Fruit fly (Drosophila melanogaster) whole organism, embryonic: Measurements from ENCODE around the gene Nf1.
A peak's percentile ranks its signal among the peaks of the same experiment; 100 is the strongest.

ENCODE experiments used
- Ada2b ChIP-seq: fragments of 200-800 bp; sonication (Bioruptor generic); IDR thresholded peaks from 2 replicates; pipeline ENCODE4 v1.3.6; 2022; ENCODE audit warnings: missing biosample characterization, missing genetic modification characterization
- CG10209 ChIP-seq: fragments of 200-800 bp; sonication (Bioruptor generic); optimal IDR thresholded peaks from 3 replicates; lab custom pipeline; 2017; ENCODE audit warnings: missing biosample characterization, mild to moderate bottlenecking, missing genetic modification characterization, missing genetic modification reagents
- CG11696 ChIP-seq: fragments of 200-800 bp; sonication (Bioruptor generic); IDR thresholded peaks from 2 replicates; pipeline ENCODE4 v1.3.6; 2022; ENCODE audit warnings: missing biosample characterization, missing genetic modification characterization
- CG12659 ChIP-seq: fragments of 200-800 bp; sonication (Bioruptor generic); optimal IDR thresholded peaks from 3 replicates; lab custom pipeline; 2017; ENCODE audit warnings: mild to moderate bottlenecking, missing biosample characterization, missing genetic modification reagents, missing genetic modification characterization
- CG13296 ChIP-seq: fragments of 200-800 bp; sonication (Bioruptor generic); optimal IDR thresholded peaks from 3 replicates; lab custom pipeline; 2018; ENCODE audit warnings: missing biosample characterization, mild to moderate bottlenecking, missing genetic modification characterization
- CG13624 ChIP-seq: fragments of 200-800 bp; sonication (Bioruptor generic); optimal IDR thresholded peaks from 2 replicates; lab custom pipeline; 2016; ENCODE audit warnings: missing biosample characterization, missing genetic modification characterization
- CG14014 ChIP-seq: fragments of 200-800 bp; sonication (Bioruptor generic); IDR thresholded peaks from 2 replicates; pipeline ENCODE4 v1.3.6; 2022; ENCODE audit warnings: missing biosample characterization, missing genetic modification characterization
- CG1602 ChIP-seq: fragments of 200-800 bp; sonication (Bioruptor generic); optimal IDR thresholded peaks from 3 replicates; lab custom pipeline; 2016; ENCODE audit warnings: missing biosample characterization, missing genetic modification characterization
- CG16813 ChIP-seq: fragments of 200-800 bp; sonication (Bioruptor generic); IDR thresholded peaks from 3 replicates; pipeline ENCODE4 v1.3.6; 2022; ENCODE audit warnings: missing biosample characterization, missing genetic modification characterization; ENCODE audit not compliant: partially characterized antibody
- CG18599 ChIP-seq: fragments of 200-800 bp; sonication (Bioruptor generic); optimal IDR thresholded peaks from 3 replicates; lab custom pipeline; 2017; ENCODE audit warnings: missing biosample characterization, missing genetic modification characterization, mild to moderate bottlenecking, moderate library complexity, missing genetic modification reagents
- CG2120 ChIP-seq: fragments of 200-800 bp; sonication (Bioruptor generic); optimal IDR thresholded peaks from 3 replicates; lab custom pipeline; 2016; ENCODE audit warnings: missing biosample characterization, missing genetic modification characterization
- CG2678 ChIP-seq: fragments of 200-800 bp; sonication (Bioruptor generic); optimal IDR thresholded peaks from 3 replicates; lab custom pipeline; 2019; ENCODE audit warnings: missing biosample characterization, mild to moderate bottlenecking, missing genetic modification characterization, moderate library complexity
- CG31441 ChIP-seq: fragments of 200-800 bp; sonication (Bioruptor generic); IDR thresholded peaks from 2 replicates; pipeline ENCODE4 v1.3.6; 2022; ENCODE audit warnings: missing biosample characterization, missing genetic modification characterization
- CG32532 ChIP-seq: fragments of 200-800 bp; sonication (Bioruptor generic); IDR thresholded peaks from 2 replicates; pipeline ENCODE4 v1.3.6; 2022; ENCODE audit warnings: missing biosample characterization, missing genetic modification characterization
- CG3281 ChIP-seq: fragments of 200-800 bp; sonication (Bioruptor generic); optimal IDR thresholded peaks from 3 replicates; lab custom pipeline; 2017; ENCODE audit warnings: missing biosample characterization, mild to moderate bottlenecking, missing genetic modification characterization
- CG3847 ChIP-seq: fragments of 200-800 bp; sonication (Bioruptor generic); IDR thresholded peaks from 2 replicates; pipeline ENCODE4 v1.3.6; 2022; ENCODE audit warnings: missing biosample characterization, missing genetic modification characterization
- CG6813 ChIP-seq: fragments of 200-800 bp; sonication (Bioruptor generic); optimal IDR thresholded peaks from 2 replicates; lab custom pipeline; 2017; ENCODE audit warnings: missing biosample characterization, missing genetic modification characterization, mild to moderate bottlenecking, moderate library complexity, missing genetic modification reagents
- CG7556 ChIP-seq: fragments of 200-800 bp; sonication (Bioruptor generic); optimal IDR thresholded peaks from 2 replicates; lab custom pipeline; 2017; ENCODE audit warnings: missing biosample characterization, mild to moderate bottlenecking, missing genetic modification characterization
- CG9215 ChIP-seq: fragments of 200-800 bp; sonication (Bioruptor generic); IDR thresholded peaks from 2 replicates; pipeline ENCODE4 v1.3.6; 2022; ENCODE audit warnings: missing biosample characterization, missing genetic modification characterization
- CG9609 ChIP-seq: fragments of 200-800 bp; sonication (Bioruptor generic); optimal IDR thresholded peaks from 3 replicates; lab custom pipeline; 2016; ENCODE audit warnings: missing biosample characterization, missing genetic modification characterization
- CG9727 ChIP-seq: fragments of 200-800 bp; sonication (Bioruptor generic); optimal IDR thresholded peaks from 3 replicates; lab custom pipeline; 2017; ENCODE audit warnings: missing biosample characterization, mild to moderate bottlenecking, missing genetic modification characterization
- CG9817 ChIP-seq: fragments of 200-800 bp; sonication (Bioruptor generic); optimal IDR thresholded peaks from 2 replicates; lab custom pipeline; 2018; ENCODE audit warnings: missing biosample characterization, mild to moderate bottlenecking, missing genetic modification characterization, moderate library complexity
- Ets97D ChIP-seq: fragments of 200-800 bp; sonication (Bioruptor generic); optimal IDR thresholded peaks from 3 replicates; lab custom pipeline; 2016; ENCODE audit warnings: missing biosample characterization, missing genetic modification characterization
- Fer1 ChIP-seq: fragments of 200-800 bp; sonication (Bioruptor generic); optimal IDR thresholded peaks from 2 replicates; lab custom pipeline; 2017; ENCODE audit warnings: missing biosample characterization, mild to moderate bottlenecking, missing genetic modification characterization
- Fer3 ChIP-seq: fragments of 200-800 bp; sonication (Bioruptor generic); optimal IDR thresholded peaks from 2 replicates; lab custom pipeline; 2018; ENCODE audit warnings: missing biosample characterization, mild to moderate bottlenecking, missing genetic modification characterization, moderate library complexity
- Hand ChIP-seq: fragments of 200-800 bp; sonication (Bioruptor generic); optimal IDR thresholded peaks from 2 replicates; lab custom pipeline; 2017; ENCODE audit warnings: mild to moderate bottlenecking, missing biosample characterization, missing genetic modification reagents, missing genetic modification characterization
- Hr51 ChIP-seq, 2 experiments: fragments of 200-800 bp; sonication (Bioruptor generic); optimal IDR thresholded peaks; 2 replicates in 1 of 2; 3 replicates in 1 of 2; lab custom pipeline; 2016 to 2018; ENCODE audit warnings: missing biosample characterization in 2 of 2, missing genetic modification characterization in 2 of 2, mild to moderate bottlenecking in 1 of 2, moderate library complexity in 1 of 2
- Med ChIP-seq: fragments of 200-800 bp; sonication (Bioruptor generic); peaks from one replicate; lab custom pipeline; 2016; ENCODE audit warnings: missing biosample characterization, missing genetic modification characterization, mild to moderate bottlenecking, inconsistent platforms, moderate library complexity
- Meics ChIP-seq: fragments of 200-800 bp; sonication (Bioruptor generic); optimal IDR thresholded peaks from 2 replicates; lab custom pipeline; 2017; ENCODE audit warnings: missing biosample characterization, mild to moderate bottlenecking, missing genetic modification characterization
- NfI ChIP-seq: fragments of 200-800 bp; sonication (Bioruptor generic); optimal IDR thresholded peaks from 3 replicates; lab custom pipeline; 2018; ENCODE audit warnings: missing biosample characterization, mild to moderate bottlenecking, missing genetic modification characterization, moderate library complexity
- Rfx ChIP-seq: fragments of 200-800 bp; sonication (Bioruptor generic); IDR thresholded peaks from 2 replicates; pipeline ENCODE4 v1.3.6; 2022; ENCODE audit warnings: missing biosample characterization, missing genetic modification characterization
- Taf1 ChIP-seq: fragments of 200-800 bp; sonication (Bioruptor generic); IDR thresholded peaks from 2 replicates; pipeline ENCODE4 v1.3.6; 2022; ENCODE audit warnings: missing biosample characterization, missing genetic modification characterization
- Xbp1 ChIP-seq: fragments of 200-800 bp; sonication (Bioruptor generic); optimal IDR thresholded peaks from 3 replicates; lab custom pipeline; 2016; ENCODE audit warnings: missing biosample characterization, mild to moderate bottlenecking, missing genetic modification characterization
- caup ChIP-seq: fragments of 200-800 bp; sonication (Bioruptor generic); optimal IDR thresholded peaks from 3 replicates; lab custom pipeline; 2017; ENCODE audit warnings: missing biosample characterization, mild to moderate bottlenecking, missing genetic modification characterization, moderate library complexity; ENCODE audit not compliant: severe bottlenecking
- chif ChIP-seq, 2 experiments: fragments of 200-800 bp; sonication (Bioruptor generic); optimal IDR thresholded peaks; 3 replicates each; lab custom pipeline; 2016; ENCODE audit warnings: missing biosample characterization in 2 of 2, missing genetic modification characterization in 2 of 2
- dpn ChIP-seq, 2 experiments: fragments of 200-800 bp; sonication (Bioruptor generic); optimal IDR thresholded peaks; 3 replicates each; lab custom pipeline; 2016; ENCODE audit warnings: missing biosample characterization in 2 of 2, missing genetic modification characterization in 2 of 2
- hkb ChIP-seq, 2 experiments: fragments of 200-800 bp in 1 of 2; fragments of >200 bp in 1 of 2; sonication (Bioruptor generic) in 1 of 2; IDR thresholded peaks in 1 of 2; optimal IDR thresholded peaks in 1 of 2; 2 replicates each; pipeline versions ENCODE4 v1.3.6 to Lab custom; 2017 to 2022; ENCODE audit warnings: missing biosample characterization in 1 of 2, missing genetic modification characterization in 1 of 2
- ind ChIP-seq: fragments of 200-800 bp; sonication (Bioruptor generic); optimal IDR thresholded peaks from 3 replicates; lab custom pipeline; 2016; ENCODE audit warnings: missing biosample characterization, missing genetic modification characterization
- lab ChIP-seq: fragments of 200-800 bp; sonication (Bioruptor generic); optimal IDR thresholded peaks from 3 replicates; lab custom pipeline; 2017; ENCODE audit warnings: missing biosample characterization, missing genetic modification characterization, mild to moderate bottlenecking, moderate library complexity, missing genetic modification reagents
- lilli ChIP-seq: fragments of 200-800 bp; sonication (Bioruptor generic); optimal IDR thresholded peaks from 3 replicates; lab custom pipeline; 2016; ENCODE audit warnings: missing biosample characterization, missing genetic modification characterization
- mam ChIP-seq: fragments of 200-800 bp; sonication (Bioruptor generic); optimal IDR thresholded peaks from 3 replicates; lab custom pipeline; 2016; ENCODE audit warnings: missing biosample characterization, missing genetic modification characterization
- org-1 ChIP-seq: fragments of 200-800 bp; sonication (Bioruptor generic); optimal IDR thresholded peaks from 2 replicates; lab custom pipeline; 2017; ENCODE audit warnings: missing biosample characterization, missing genetic modification characterization
- pho ChIP-seq: fragments of 200-800 bp; sonication (Bioruptor generic); optimal IDR thresholded peaks from 2 replicates; lab custom pipeline; 2016; ENCODE audit warnings: missing biosample characterization, missing genetic modification characterization
- ranshi ChIP-seq: fragments of 200-800 bp; sonication (Bioruptor generic); IDR thresholded peaks from 2 replicates; pipeline ENCODE4 v1.3.6; 2022; ENCODE audit warnings: missing biosample characterization, missing genetic modification characterization
- row ChIP-seq: fragments of 200-800 bp; sonication (Bioruptor generic); IDR thresholded peaks from 3 replicates; pipeline ENCODE4 v1.3.6; 2022; ENCODE audit warnings: missing biosample characterization, missing genetic modification characterization
- sens ChIP-seq: fragments of 200-800 bp; sonication (Bioruptor generic); peaks from one replicate; lab custom pipeline; 2016; ENCODE audit warnings: missing biosample characterization, missing genetic modification characterization
- sob ChIP-seq: fragments of 200-800 bp; sonication (Bioruptor generic); IDR thresholded peaks from 2 replicates; pipeline ENCODE4 v1.3.6; 2022; ENCODE audit warnings: missing biosample characterization, missing genetic modification characterization
- tio ChIP-seq: fragments of 200-800 bp; sonication (Bioruptor generic); optimal IDR thresholded peaks from 2 replicates; lab custom pipeline; 2017; ENCODE audit warnings: missing biosample characterization, missing genetic modification characterization, inconsistent platforms
- unpg ChIP-seq: fragments of 200-800 bp; sonication (Bioruptor generic); optimal IDR thresholded peaks from 3 replicates; lab custom pipeline; 2018; ENCODE audit warnings: missing biosample characterization, mild to moderate bottlenecking, missing genetic modification characterization, moderate library complexity
- vvl ChIP-seq: fragments of 200-800 bp; sonication (Bioruptor generic); IDR thresholded peaks from 2 replicates; pipeline ENCODE4 v1.3.6; 2022; ENCODE audit warnings: missing biosample characterization, missing genetic modification characterization

Gene Nf1

dm6 chr3R:25968486-25968885, 14.3 kb upstream of the Nf1 start (continued):
- TF ChIP-seq lab (peak; percentile 79), sens (peak; percentile 71), CG13624 (GFP tag; lab: Kevin White, UChicago) (peak; percentile 64), unpg (GFP tag; lab: Kevin White, UChicago) (no peak), Xbp1 (peak; percentile 4), Hand (peak; percentile 44), vvl (peak; percentile 39; the same call in 1 of the 2 replicates), CG18599 (GFP tag; lab: Kevin White, UChicago) (peak; percentile 86), lilli (peak; percentile 43), CG1602 (GFP tag; lab: Kevin White, UChicago) (no peak), CG9817 (tag; lab: Kevin White, UChicago) (peak; percentile 15), CG2678 (peak; percentile 70), Fer3 (tag; lab: Kevin White, UChicago) (peak; percentile 46), Fer1 (GFP tag; lab: Kevin White, UChicago) (peak; percentile 70), Meics (peak; percentile 62), CG14014 (GFP tag; lab: Robert Waterston, UW) (peak; percentile 69; the same call in 1 of the 2 replicates), chif (GFP tag; optimal IDR thresholded peaks at IDR 0.05; lab: Kevin White, UChicago) (no peak), hkb (optimal IDR thresholded peaks at IDR 0.05; lab: Kevin White, UChicago) (no peak), hkb (GFP tag; IDR thresholded peaks at IDR 0.05; lab: Robert Waterston, UW) (peak; percentile 52), NfI (GFP tag; lab: Kevin White, UChicago) (peak; percentile 15), Ada2b (GFP tag; lab: Robert Waterston, UW) (peak; percentile 45), CG13296 (GFP tag; lab: Kevin White, UChicago) (peak; percentile 1), Hr51 (GFP tag; optimal IDR thresholded peaks at IDR 0.05; lab: Kevin White, UChicago) (peak in 1 of 2 experiments; percentile 75), caup (GFP tag; lab: Kevin White, UChicago) (peak; percentile 49), CG7556 (GFP tag; lab: Kevin White, UChicago) (peak; percentile 58), CG9727 (peak; percentile 40), CG32532 (GFP tag; lab: Robert Waterston, UW) (peak; percentile 60; the same call in 1 of the 2 replicates), pho (GFP tag; lab: Kevin White, UChicago) (peak; percentile 33), Rfx (peak; percentile 67), CG9609 (no peak), CG11696 (no peak), org-1 (GFP tag; lab: Kevin White, UChicago) (peak; percentile 12), Med (GFP tag; lab: Kevin White, UChicago) (peak; percentile 61), mam (peak; percentile 41), row (GFP tag; lab: Robert Waterston, UW) (peak; percentile 73), Taf1 (GFP tag; lab: Robert Waterston, UW) (peak; percentile 53), CG10209 (GFP tag; lab: Kevin White, UChicago) (peak; percentile 7), ranshi (peak; percentile 35; the same call in 1 of the 2 replicates), CG6813 (GFP tag; lab: Kevin White, UChicago) (peak; percentile 34), tio (GFP tag; lab: Kevin White, UChicago) (no peak), CG9215 (GFP tag; lab: Robert Waterston, UW) (peak; percentile 46; the same call in 1 of the 2 replicates), CG16813 (GFP tag; lab: Robert Waterston, UW) (no peak), CG3281 (peak; percentile 43), CG12659 (GFP tag; lab: Kevin White, UChicago) (peak; percentile 12), CG31441 (GFP tag; lab: Robert Waterston, UW) (no peak), sob (GFP tag; lab: Robert Waterston, UW) (0 out of 2 replicates have a peak, but pooled peaks have one; percentile 52), Ets97D (GFP tag; lab: Kevin White, UChicago) (no peak), dpn (GFP tag; optimal IDR thresholded peaks at IDR 0.05; lab: Kevin White, UChicago) (peak in 1 of 2 experiments; percentile 7), ind (peak; percentile 6), CG2120 (GFP tag; lab: Kevin White, UChicago) (peak; percentile 73), CG3847 (GFP tag; lab: Robert Waterston, UW) (peak; percentile 42)
